Worm (Caenorhabditis elegans) whole organism, L2 larva: ENCODE results near the gene F58A3.4.
A peak's percentile ranks its signal among the peaks of the same experiment; 100 is the strongest.

Experiments used
- egl-27 ChIP-seq: sonication (generic microtip); optimal IDR thresholded peaks from 3 replicates; lab custom pipeline; 2017; ENCODE audit warnings: missing biosample characterization, missing genetic modification reagents, missing genetic modification characterization
- mdl-1 ChIP-seq, 2 experiments: fragments of 150-350 bp in 1 of 2; sonication (generic microtip) in 1 of 2; optimal IDR thresholded peaks; 2 replicates each; lab custom pipeline; 2017; ENCODE audit warnings: missing biosample characterization in 2 of 2, missing genetic modification characterization in 2 of 2
- nhr-10 ChIP-seq: sonication (generic microtip); optimal IDR thresholded peaks from 2 replicates; lab custom pipeline; 2017; ENCODE audit warnings: missing biosample characterization, missing genetic modification characterization
- nhr-23 ChIP-seq: fragments of 150-350 bp; optimal IDR thresholded peaks from 2 replicates; lab custom pipeline; 2014; ENCODE audit warnings: missing biosample characterization, missing genetic modification reagents, missing genetic modification characterization

F58A3.4 gene

DNA sequence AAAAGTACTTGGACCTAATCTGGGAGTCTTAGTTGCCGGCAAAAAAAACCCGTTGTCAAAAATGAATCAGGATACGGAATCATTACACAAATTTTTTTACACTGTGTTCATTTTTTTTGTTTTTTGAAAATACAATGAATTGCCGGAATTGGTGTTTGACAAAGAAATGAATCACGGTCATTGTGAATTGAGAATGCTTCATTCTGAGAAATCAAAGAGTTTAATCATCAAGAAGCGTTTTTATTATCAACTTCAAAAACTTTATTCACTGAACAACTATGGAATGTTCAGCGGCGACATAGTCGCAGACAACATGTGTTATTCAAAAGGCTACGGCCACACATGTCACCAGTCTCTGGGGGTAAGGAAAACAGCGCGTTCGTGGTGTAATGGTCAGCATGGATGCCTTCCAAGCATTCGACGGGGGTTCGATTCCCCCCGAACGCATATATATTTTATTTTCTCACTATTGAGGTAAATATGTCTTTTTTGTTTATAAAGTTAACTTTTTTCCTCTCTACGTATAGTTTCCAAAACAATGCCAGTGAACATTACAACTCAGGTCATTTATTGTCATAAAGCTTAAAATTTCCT is 46.9 kb downstream of the F58A3.4 start, which contains the start of gene nas-10 (continued):
- TF ChIP-seq nhr-23 (tag; lab: Kevin White, UChicago) = no peak
- peak in 1 of 2 experiments; percentile 4 for TF ChIP-seq mdl-1 (tag; optimal IDR thresholded peaks at IDR 0.05; lab: Kevin White, UChicago)

ce11 chrX:10961724-10962123 is 48.7 kb downstream of the F58A3.4 start:
- no peak for TF ChIP-seq egl-27
- no peak for TF ChIP-seq nhr-10 (tag; lab: Kevin White, UChicago)
